Worm (Caenorhabditis elegans) whole organism, L2 larva: ENCODE results near the gene srh-200.

ENCODE experiments used
- fos-1 ChIP-seq: fragments of 150-350 bp; optimal IDR thresholded peaks from 2 replicates; lab custom pipeline; 2014; ENCODE audit warnings: missing biosample characterization, missing genetic modification characterization
- gmeb-1 ChIP-seq: fragments of 150-350 bp; optimal IDR thresholded peaks from 2 replicates; lab custom pipeline; 2014; ENCODE audit warnings: missing biosample characterization, missing genetic modification characterization
- nhr-11 ChIP-seq: fragments of 150-350 bp; optimal IDR thresholded peaks from 2 replicates; lab custom pipeline; 2014; ENCODE audit warnings: missing biosample characterization, missing genetic modification characterization
- nhr-23 ChIP-seq: fragments of 150-350 bp; optimal IDR thresholded peaks from 2 replicates; lab custom pipeline; 2014; ENCODE audit warnings: missing biosample characterization, missing genetic modification reagents, missing genetic modification characterization
- nhr-25 ChIP-seq: fragments of 150-350 bp; sonication (generic microtip); optimal IDR thresholded peaks from 3 replicates; lab custom pipeline; 2014; ENCODE audit warnings: missing biosample characterization, missing genetic modification characterization
- skn-1 ChIP-seq: sonication (generic microtip); optimal IDR thresholded peaks from 2 replicates; lab custom pipeline; 2017; ENCODE audit warnings: missing biosample characterization, missing genetic modification characterization
- unc-39 ChIP-seq: fragments of 150-350 bp; optimal IDR thresholded peaks from 2 replicates; lab custom pipeline; 2014; ENCODE audit warnings: missing biosample characterization, missing genetic modification characterization

DNA sequence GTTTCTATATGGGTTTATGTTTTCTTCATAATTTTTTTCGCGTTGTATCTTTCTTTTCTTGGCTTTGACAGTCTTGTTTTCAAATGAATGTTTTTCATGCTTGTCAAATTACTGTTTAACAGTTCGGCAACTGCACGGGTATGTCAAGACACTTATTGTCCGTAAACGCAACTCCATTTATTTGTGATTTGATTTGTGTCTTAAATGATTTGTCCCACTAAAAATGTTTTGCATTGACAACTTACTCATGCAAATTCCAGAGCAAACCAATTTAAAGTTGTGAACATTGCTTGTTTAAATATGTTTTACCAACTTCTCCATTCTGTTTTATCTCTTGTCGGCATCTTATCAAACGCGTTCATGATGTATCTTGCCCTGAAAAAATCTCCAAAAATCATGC is 21.7 kb downstream of the srh-200 start, which contains the start of gene srd-25:
- TF ChIP-seq skn-1: no peak
- TF ChIP-seq gmeb-1 (tag; lab: Kevin White, UChicago): no peak
- no peak for TF ChIP-seq unc-39
- TF ChIP-seq nhr-25 (tag; lab: Kevin White, UChicago): no peak
- no peak for TF ChIP-seq nhr-11 (tag; lab: Kevin White, UChicago)
- no peak for TF ChIP-seq fos-1 (tag; lab: Kevin White, UChicago)
- TF ChIP-seq nhr-23 (tag; lab: Kevin White, UChicago): no peak
